Fruit fly (Drosophila melanogaster) whole organism, wandering third instar larva: Measurements from ENCODE around the gene Pur-alpha.
A peak's percentile ranks its signal among the peaks of the same experiment; 100 is the strongest.

Experiments used
- CG32264 ChIP-seq: fragments of 200-800 bp; sonication (Bioruptor generic); optimal IDR thresholded peaks from 2 replicates; lab custom pipeline; 2016; ENCODE audit warnings: missing biosample characterization, missing genetic modification characterization
- CG9705 ChIP-seq: fragments of 200-800 bp; sonication (Bioruptor generic); optimal IDR thresholded peaks from 2 replicates; lab custom pipeline; 2018; ENCODE audit warnings: missing biosample characterization, mild to moderate bottlenecking, missing genetic modification characterization
- CrebA ChIP-seq: fragments of 200-800 bp; sonication (Bioruptor generic); optimal IDR thresholded peaks from 2 replicates; lab custom pipeline; 2016; ENCODE audit warnings: missing biosample characterization, mild to moderate bottlenecking, missing genetic modification characterization, borderline replicate concordance
- Dfd ChIP-seq: fragments of >200 bp; optimal IDR thresholded peaks from 2 replicates; lab custom pipeline; 2017; ENCODE audit warnings: missing biosample characterization, missing genetic modification characterization
- GATAd ChIP-seq: sonication (Bioruptor generic); optimal IDR thresholded peaks from 2 replicates; lab custom pipeline; 2016; ENCODE audit warnings: missing biosample characterization, missing genetic modification characterization
- HLH106 ChIP-seq: fragments of 200-800 bp; optimal IDR thresholded peaks from 3 replicates; lab custom pipeline; 2019; ENCODE audit warnings: missing biosample characterization, mild to moderate bottlenecking, missing genetic modification characterization, moderate library complexity
- Hnf4 ChIP-seq: fragments of 200-800 bp; sonication (Bioruptor generic); optimal IDR thresholded peaks from 2 replicates; lab custom pipeline; 2016; ENCODE audit warnings: missing biosample characterization, mild to moderate bottlenecking, missing genetic modification characterization
- Hr78 ChIP-seq: fragments of >200 bp; optimal IDR thresholded peaks from 2 replicates; lab custom pipeline; 2017; ENCODE audit warnings: missing biosample characterization, missing genetic modification characterization
- Hr83 ChIP-seq: fragments of 200-300 bp; sonication (Bioruptor generic); optimal IDR thresholded peaks from 2 replicates; lab custom pipeline; 2016; ENCODE audit warnings: missing biosample characterization, mild to moderate bottlenecking, missing genetic modification characterization, moderate library complexity; ENCODE audit not compliant: poor library complexity, severe bottlenecking
- N ChIP-seq: fragments of >200 bp; optimal IDR thresholded peaks from 2 replicates; lab custom pipeline; 2018; ENCODE audit warnings: missing biosample characterization, missing external identifiers, missing genetic modification characterization
- OdsH ChIP-seq: fragments of 200-800 bp; sonication (Bioruptor generic); optimal IDR thresholded peaks from 2 replicates; lab custom pipeline; 2016; ENCODE audit warnings: missing biosample characterization, mild to moderate bottlenecking, missing genetic modification characterization
- Rel ChIP-seq, 2 experiments: fragments of 200-800 bp; sonication (Bioruptor generic) in 1 of 2; optimal IDR thresholded peaks; 2 replicates in 1 of 2; 3 replicates in 1 of 2; lab custom pipeline; 2016 to 2019; ENCODE audit warnings: mild to moderate bottlenecking in 2 of 2, missing biosample characterization in 2 of 2, missing genetic modification characterization in 2 of 2, moderate library complexity in 1 of 2
- Vsx2 ChIP-seq: fragments of 200-300, 225-300 bp; sonication (Bioruptor generic); optimal IDR thresholded peaks from 2 replicates; lab custom pipeline; 2018; ENCODE audit warnings: missing biosample characterization, missing genetic modification characterization; ENCODE audit not compliant: partially characterized antibody
- brk ChIP-seq: fragments of 200-800 bp; sonication (Bioruptor generic); optimal IDR thresholded peaks from 2 replicates; lab custom pipeline; 2016; ENCODE audit warnings: missing biosample characterization, mild to moderate bottlenecking, missing genetic modification characterization
- dmrt93B ChIP-seq: fragments of 200-800 bp; sonication (Bioruptor generic); optimal IDR thresholded peaks from 2 replicates; lab custom pipeline; 2018; ENCODE audit warnings: missing biosample characterization, mild to moderate bottlenecking, missing genetic modification characterization
- ey ChIP-seq: fragments of 200-800 bp; sonication (Bioruptor generic); optimal IDR thresholded peaks from 2 replicates; lab custom pipeline; 2016; ENCODE audit warnings: missing biosample characterization, missing genetic modification characterization
- foxo ChIP-seq, 2 experiments: fragments of 200-800 bp; sonication (Bioruptor generic); optimal IDR thresholded peaks; 2 replicates in 1 of 2; 3 replicates in 1 of 2; lab custom pipeline; 2016 to 2017; ENCODE audit warnings: missing biosample characterization in 2 of 2, missing genetic modification characterization in 2 of 2
- fru ChIP-seq: fragments of 200-800 bp; sonication (Bioruptor generic); optimal IDR thresholded peaks from 3 replicates; lab custom pipeline; 2016; ENCODE audit warnings: missing biosample characterization, mild to moderate bottlenecking, missing genetic modification characterization
- h ChIP-seq: fragments of 200-800 bp; sonication (Bioruptor generic); optimal IDR thresholded peaks from 3 replicates; lab custom pipeline; 2016; ENCODE audit warnings: missing biosample characterization, mild to moderate bottlenecking, missing genetic modification characterization
- jim ChIP-seq: fragments of 175-275, 200-325 bp; sonication (Bioruptor generic); optimal IDR thresholded peaks from 2 replicates; lab custom pipeline; 2016; ENCODE audit warnings: missing biosample characterization, mild to moderate bottlenecking, missing genetic modification characterization
- pan ChIP-seq: fragments of >200 bp; optimal IDR thresholded peaks from 2 replicates; lab custom pipeline; 2017
- psq ChIP-seq: fragments of 200-800 bp; sonication (Bioruptor generic); optimal IDR thresholded peaks from 3 replicates; lab custom pipeline; 2017; ENCODE audit warnings: missing biosample characterization, mild to moderate bottlenecking, missing genetic modification characterization, moderate library complexity
- rgr ChIP-seq: fragments of 200-800 bp; sonication (Bioruptor generic); optimal IDR thresholded peaks from 3 replicates; lab custom pipeline; 2016; ENCODE audit warnings: missing biosample characterization, mild to moderate bottlenecking, missing genetic modification characterization
- sage ChIP-seq: fragments of 200-800 bp; sonication (Bioruptor generic); optimal IDR thresholded peaks from 2 replicates; lab custom pipeline; 2016; ENCODE audit warnings: missing biosample characterization, mild to moderate bottlenecking, missing genetic modification characterization
- usp ChIP-seq: fragments of >200 bp; optimal IDR thresholded peaks from 2 replicates; lab custom pipeline; 2017; ENCODE audit warnings: missing biosample characterization, missing genetic modification characterization
- woc ChIP-seq: sonication (Bioruptor generic); optimal IDR thresholded peaks from 2 replicates; lab custom pipeline; 2016; ENCODE audit warnings: missing biosample characterization, mild to moderate bottlenecking, missing genetic modification characterization

Pur-alpha gene

DNA sequence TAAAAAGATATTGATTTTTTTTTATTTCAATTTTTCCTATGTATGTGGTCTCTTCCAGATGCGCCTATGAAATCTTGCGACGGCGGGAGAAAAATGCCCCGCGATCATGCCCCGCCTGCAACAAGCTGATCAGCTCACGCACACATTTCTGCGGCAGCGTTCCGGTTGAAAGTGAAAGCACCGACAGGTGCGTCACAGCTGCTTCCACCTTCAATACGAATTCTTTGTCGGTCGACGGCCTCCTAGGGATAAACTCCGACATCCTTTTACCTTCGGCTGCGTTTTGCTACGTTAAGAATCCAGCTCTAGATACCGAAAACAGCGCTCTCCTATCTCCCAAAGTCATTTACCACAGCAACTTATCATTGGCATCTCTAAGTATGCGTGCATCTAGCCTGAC lies 30.7 kb downstream of the Pur-alpha start:
- TF ChIP-seq N (GFP tag; lab: Kevin White, UChicago) (no peak), usp (no peak), fru (GFP tag; lab: Kevin White, UChicago) (no peak), CG9705 (no peak), CG32264 (GFP tag; lab: Kevin White, UChicago) (no peak), Hnf4 (GFP tag; lab: Kevin White, UChicago) (no peak), Hr83 (no peak), GATAd (no peak), sage (GFP tag; lab: Kevin White, UChicago) (no peak), foxo (GFP tag; optimal IDR thresholded peaks at IDR 0.05; lab: Kevin White, UChicago) (no peak), OdsH (GFP tag; lab: Kevin White, UChicago) (no peak), h (no peak)

- TF ChIP-seq CG9705: no peak
- no peak for TF ChIP-seq fru (GFP tag; lab: Kevin White, UChicago)
- TF ChIP-seq CrebA: no peak
- TF ChIP-seq psq: no peak
- TF ChIP-seq pan: no peak
- TF ChIP-seq woc (GFP tag; lab: Kevin White, UChicago): no peak
- no peak for TF ChIP-seq N (GFP tag; lab: Kevin White, UChicago)
- no peak for TF ChIP-seq Vsx2 (GFP tag; lab: Kevin White, UChicago)
- no peak for TF ChIP-seq Rel (GFP tag; optimal IDR thresholded peaks at IDR 0.05; lab: Kevin White, UChicago)
- TF ChIP-seq Rel (tag; optimal IDR thresholded peaks at IDR 0.05; lab: Kevin White, UChicago): no peak
- no peak for TF ChIP-seq Hr78 (GFP tag; lab: Kevin White, UChicago)
- TF ChIP-seq jim (GFP tag; lab: Kevin White, UChicago): no peak
- no peak for TF ChIP-seq dmrt93B (GFP tag; lab: Kevin White, UChicago)
- no peak for TF ChIP-seq rgr
- no peak for TF ChIP-seq foxo (GFP tag; optimal IDR thresholded peaks at IDR 0.05; lab: Kevin White, UChicago)
- TF ChIP-seq Hr83: no peak
- no peak for TF ChIP-seq Dfd (GFP tag; lab: Kevin White, UChicago)
- no peak for TF ChIP-seq ey (GFP tag; lab: Kevin White, UChicago)
- no peak for TF ChIP-seq sage (GFP tag; lab: Kevin White, UChicago)
- no peak for TF ChIP-seq brk
Observed at dm6 chr4:607498-607897, 49.7 kb downstream of the Pur-alpha start, which contains the start of gene onecut. onecut (minus strand) TSS chr4:607649.

- no peak for TF ChIP-seq HLH106
- TF ChIP-seq woc (GFP tag; lab: Kevin White, UChicago): peak; percentile 69
Observed at dm6 chr4:610398-611319, 52.8 kb downstream of the Pur-alpha start, which contains the start of gene Eph. Eph (plus strand) TSS chr4:610684.
